Worm (Caenorhabditis elegans) whole organism, L2 larva: ENCODE measurements around the gene cri-3.

Source experiments
- C34F6.9 ChIP-seq: fragments of 150-350 bp; optimal IDR thresholded peaks from 2 replicates; lab custom pipeline; 2014; ENCODE audit warnings: missing biosample characterization, missing genetic modification characterization
- F13H6.1 ChIP-seq: sonication (generic microtip); optimal IDR thresholded peaks from 2 replicates; lab custom pipeline; 2016; ENCODE audit warnings: missing genetic modification characterization, missing compliant biosample characterization
- R02D3.7 ChIP-seq: fragments of 150-350 bp; optimal IDR thresholded peaks from 2 replicates; lab custom pipeline; 2014; ENCODE audit warnings: missing biosample characterization, missing genetic modification characterization
- Y55F3AM.14 ChIP-seq: fragments of 200-800 bp; sonication (Bioruptor generic); optimal IDR thresholded peaks from 2 replicates; lab custom pipeline; 2018; ENCODE audit warnings: mild to moderate bottlenecking, missing genetic modification characterization, missing compliant biosample characterization
- alr-1 ChIP-seq: fragments of 150-350 bp; optimal IDR thresholded peaks from 2 replicates; lab custom pipeline; 2014; ENCODE audit warnings: missing biosample characterization, missing genetic modification characterization
- aly-2 ChIP-seq: fragments of 150-350 bp; optimal IDR thresholded peaks from 2 replicates; lab custom pipeline; 2014; ENCODE audit warnings: missing biosample characterization, missing genetic modification characterization
- ama-1 ChIP-seq: fragments of 150-350 bp; optimal IDR thresholded peaks from 2 replicates; lab custom pipeline; 2018; ENCODE audit warnings: inconsistent platforms
- ceh-16 ChIP-seq: fragments of 150-350 bp; optimal IDR thresholded peaks from 2 replicates; lab custom pipeline; 2014; ENCODE audit warnings: missing biosample characterization, missing genetic modification characterization
- ceh-82 ChIP-seq: fragments of 150-350 bp; optimal IDR thresholded peaks from 2 replicates; lab custom pipeline; 2014; ENCODE audit warnings: missing biosample characterization, missing genetic modification characterization
- crh-2 ChIP-seq: sonication (generic microtip); optimal IDR thresholded peaks from 2 replicates; lab custom pipeline; 2017; ENCODE audit warnings: missing biosample characterization, missing genetic modification characterization
- dmd-4 ChIP-seq: sonication (generic microtip); optimal IDR thresholded peaks from 2 replicates; lab custom pipeline; 2017; ENCODE audit warnings: missing biosample characterization, missing genetic modification characterization
- egl-27 ChIP-seq: sonication (generic microtip); optimal IDR thresholded peaks from 3 replicates; lab custom pipeline; 2017; ENCODE audit warnings: missing biosample characterization, missing genetic modification reagents, missing genetic modification characterization
- elt-1 ChIP-seq: fragments of 150-350 bp; optimal IDR thresholded peaks from 2 replicates; lab custom pipeline; 2014; ENCODE audit warnings: missing biosample characterization, missing genetic modification characterization
- gmeb-1 ChIP-seq: fragments of 150-350 bp; optimal IDR thresholded peaks from 2 replicates; lab custom pipeline; 2014; ENCODE audit warnings: missing biosample characterization, missing genetic modification characterization
- lin-13 ChIP-seq: fragments of 150-350 bp; optimal IDR thresholded peaks from 2 replicates; lab custom pipeline; 2014; ENCODE audit warnings: missing biosample characterization, missing genetic modification reagents, missing genetic modification characterization
- lin-39 ChIP-seq: fragments of 150-350 bp; optimal IDR thresholded peaks from 2 replicates; lab custom pipeline; 2014; ENCODE audit warnings: missing biosample characterization, missing genetic modification reagents, missing genetic modification characterization
- lsy-2 ChIP-seq, 2 experiments: fragments of 150-350 bp in 1 of 2; sonication (generic microtip) in 1 of 2; optimal IDR thresholded peaks; 2 replicates each; lab custom pipeline; 2014 to 2017; ENCODE audit warnings: missing biosample characterization in 2 of 2, missing genetic modification characterization in 2 of 2
- mab-5 ChIP-seq: fragments of 150-350 bp; optimal IDR thresholded peaks from 2 replicates; lab custom pipeline; 2014; ENCODE audit warnings: missing biosample characterization, missing genetic modification characterization
- mbf-1 ChIP-seq: sonication (generic microtip); optimal IDR thresholded peaks from 2 replicates; lab custom pipeline; 2017; ENCODE audit warnings: missing biosample characterization, missing genetic modification characterization
- mdl-1 ChIP-seq, 2 experiments: fragments of 150-350 bp in 1 of 2; sonication (generic microtip) in 1 of 2; optimal IDR thresholded peaks; 2 replicates each; lab custom pipeline; 2017; ENCODE audit warnings: missing biosample characterization in 2 of 2, missing genetic modification characterization in 2 of 2
- nhr-10 ChIP-seq: sonication (generic microtip); optimal IDR thresholded peaks from 2 replicates; lab custom pipeline; 2017; ENCODE audit warnings: missing biosample characterization, missing genetic modification characterization
- nhr-11 ChIP-seq: fragments of 150-350 bp; optimal IDR thresholded peaks from 2 replicates; lab custom pipeline; 2014; ENCODE audit warnings: missing biosample characterization, missing genetic modification characterization
- nhr-12 ChIP-seq: fragments of 150-350 bp; optimal IDR thresholded peaks from 2 replicates; lab custom pipeline; 2014; ENCODE audit warnings: missing biosample characterization, missing genetic modification characterization
- nhr-129 ChIP-seq: fragments of 150-350 bp; optimal IDR thresholded peaks from 2 replicates; lab custom pipeline; 2014; ENCODE audit warnings: missing biosample characterization, missing genetic modification characterization
- nhr-21 ChIP-seq: fragments of 150-350 bp; optimal IDR thresholded peaks from 2 replicates; lab custom pipeline; 2014; ENCODE audit warnings: missing biosample characterization, missing genetic modification characterization
- nhr-23 ChIP-seq: fragments of 150-350 bp; optimal IDR thresholded peaks from 2 replicates; lab custom pipeline; 2014; ENCODE audit warnings: missing biosample characterization, missing genetic modification reagents, missing genetic modification characterization
- nhr-237 ChIP-seq: fragments of 150-350 bp; optimal IDR thresholded peaks from 2 replicates; lab custom pipeline; 2014; ENCODE audit warnings: missing biosample characterization, missing genetic modification characterization
- nhr-6 ChIP-seq: fragments of 150-350 bp; optimal IDR thresholded peaks from 2 replicates; lab custom pipeline; 2014; ENCODE audit warnings: missing biosample characterization, missing genetic modification characterization
- nhr-77 ChIP-seq: fragments of 150-350 bp; optimal IDR thresholded peaks from 2 replicates; lab custom pipeline; 2014; ENCODE audit warnings: missing biosample characterization, missing genetic modification characterization
- peb-1 ChIP-seq: fragments of 150-350 bp; optimal IDR thresholded peaks from 2 replicates; lab custom pipeline; 2014; ENCODE audit warnings: missing biosample characterization, missing genetic modification characterization
- skn-1 ChIP-seq: sonication (generic microtip); optimal IDR thresholded peaks from 2 replicates; lab custom pipeline; 2017; ENCODE audit warnings: missing biosample characterization, missing genetic modification characterization
- sma-3 ChIP-seq: sonication (generic microtip); optimal IDR thresholded peaks from 2 replicates; lab custom pipeline; 2016; ENCODE audit warnings: missing genetic modification reagents, missing genetic modification characterization, missing compliant biosample characterization
- sma-9 ChIP-seq, 2 experiments: fragments of 150-350 bp in 1 of 2; sonication (generic microtip) in 1 of 2; optimal IDR thresholded peaks; 2 replicates each; lab custom pipeline; 2014 to 2016; ENCODE audit warnings: missing genetic modification characterization in 2 of 2, mild to moderate bottlenecking in 1 of 2, missing biosample characterization in 1 of 2, missing compliant biosample characterization in 1 of 2, missing genetic modification reagents in 1 of 2, moderate library complexity in 1 of 2
- unc-39 ChIP-seq: fragments of 150-350 bp; optimal IDR thresholded peaks from 2 replicates; lab custom pipeline; 2014; ENCODE audit warnings: missing biosample characterization, missing genetic modification characterization
- unc-55 ChIP-seq: fragments of 150-350 bp; sonication (generic microtip); optimal IDR thresholded peaks from 3 replicates; lab custom pipeline; 2014; ENCODE audit warnings: missing biosample characterization, missing genetic modification reagents, missing genetic modification characterization
- unc-62 ChIP-seq: fragments of 150-350 bp; optimal IDR thresholded peaks from 2 replicates; lab custom pipeline; 2014; ENCODE audit warnings: missing biosample characterization, missing genetic modification reagents, missing genetic modification characterization
- ztf-1 ChIP-seq: fragments of 200-800 bp; sonication (Bioruptor generic); conservative IDR thresholded peaks from 2 replicates; pipeline ENCODE4 v1.3.6; 2022; ENCODE audit warnings: missing genetic modification characterization, missing compliant biosample characterization
- ztf-11 ChIP-seq: sonication (generic microtip); optimal IDR thresholded peaks from 2 replicates; lab custom pipeline; 2017; ENCODE audit warnings: missing biosample characterization, missing genetic modification characterization
- ztf-4 ChIP-seq: fragments of 150-350 bp; optimal IDR thresholded peaks from 2 replicates; lab custom pipeline; 2014; ENCODE audit warnings: missing biosample characterization, missing genetic modification characterization

Gene cri-3

DNA sequence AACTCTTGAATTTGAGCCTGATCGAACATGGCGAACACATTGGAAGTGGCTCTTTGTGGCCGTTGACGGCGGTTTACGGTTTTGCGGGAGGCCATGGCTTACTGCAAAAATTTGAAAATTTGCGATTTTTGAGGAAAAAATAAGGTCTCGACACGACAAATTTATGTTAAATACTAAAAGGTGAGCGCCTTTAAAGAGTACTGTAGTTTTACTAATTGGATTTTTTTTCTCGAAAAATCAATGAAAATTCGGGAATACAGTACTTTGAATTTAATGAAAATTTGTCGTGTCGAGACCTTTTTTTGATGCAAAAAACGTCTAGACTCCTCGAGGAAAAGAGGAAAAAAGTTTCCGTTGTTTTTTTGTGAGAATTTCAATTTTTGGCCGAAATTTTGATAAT, 2.5 kb upstream of the cri-3 start, which contains the start of gene mlc-4:
Gene mlc-4, minus strand, starts transcription at position 101 of the 400 bp plus-strand sequence.
- no peak for TF ChIP-seq nhr-6 (tag; lab: Kevin White, UChicago)
- no peak for TF ChIP-seq Y55F3AM.14 (GFP tag; lab: Kevin White, UChicago)
- no peak for TF ChIP-seq elt-1 (tag; lab: Kevin White, UChicago)
- TF ChIP-seq ztf-11 (tag; lab: Kevin White, UChicago), result no peak
- TF ChIP-seq nhr-129, result no peak
- TF ChIP-seq nhr-23 (tag; lab: Kevin White, UChicago), result no peak
- no peak for TF ChIP-seq mbf-1
- no peak for TF ChIP-seq sma-9 (GFP tag; optimal IDR thresholded peaks at IDR 0.05; lab: Kevin White, UChicago)
- no peak for TF ChIP-seq sma-9 (tag; optimal IDR thresholded peaks at IDR 0.05; lab: Kevin White, UChicago)
- no peak for TF ChIP-seq nhr-77 (tag; lab: Kevin White, UChicago)
- TF ChIP-seq nhr-12 (tag; lab: Kevin White, UChicago), result no peak

DNA sequence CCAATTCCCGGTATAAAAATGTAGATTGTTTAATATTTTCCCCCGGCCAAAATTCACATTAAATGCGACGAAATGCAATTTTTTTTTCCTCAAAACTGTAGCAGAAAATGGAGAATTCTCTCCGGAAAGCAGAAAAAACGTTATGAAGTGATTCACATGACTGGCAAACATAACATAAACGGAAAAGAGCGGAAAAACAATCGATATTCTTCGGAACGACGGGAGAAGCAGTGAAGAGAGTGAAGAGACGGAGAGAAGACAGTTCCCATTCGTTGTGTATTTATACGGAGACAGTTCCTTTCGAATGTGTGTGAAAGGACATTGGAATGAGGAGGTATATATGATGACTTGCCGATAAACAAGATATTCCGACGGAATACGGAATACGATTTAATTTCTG, 1.0 kb upstream of the cri-3 start:
- TF ChIP-seq lsy-2 (tag; optimal IDR thresholded peaks at IDR 0.05; lab: Kevin White, UChicago) (no peak), unc-62 (GFP tag; lab: Kevin White, UChicago) (no peak), mab-5 (tag; lab: Kevin White, UChicago) (no peak), lin-13 (GFP tag; lab: Kevin White, UChicago) (no peak), mbf-1 (no peak), lin-39 (tag; lab: Kevin White, UChicago) (no peak), nhr-12 (tag; lab: Kevin White, UChicago) (no peak), egl-27 (tag; lab: Kevin White, UChicago) (no peak), sma-3 (GFP tag; lab: Kevin White, UChicago) (no peak), ceh-82 (tag; lab: Kevin White, UChicago) (no peak), alr-1 (no peak), nhr-21 (tag; lab: Kevin White, UChicago) (no peak), unc-39 (tag; lab: Kevin White, UChicago) (no peak), ama-1 (lab: Kevin White, UChicago) (no peak), crh-2 (tag; lab: Kevin White, UChicago) (no peak), dmd-4 (tag; lab: Kevin White, UChicago) (no peak), C34F6.9 (no peak)

DNA sequence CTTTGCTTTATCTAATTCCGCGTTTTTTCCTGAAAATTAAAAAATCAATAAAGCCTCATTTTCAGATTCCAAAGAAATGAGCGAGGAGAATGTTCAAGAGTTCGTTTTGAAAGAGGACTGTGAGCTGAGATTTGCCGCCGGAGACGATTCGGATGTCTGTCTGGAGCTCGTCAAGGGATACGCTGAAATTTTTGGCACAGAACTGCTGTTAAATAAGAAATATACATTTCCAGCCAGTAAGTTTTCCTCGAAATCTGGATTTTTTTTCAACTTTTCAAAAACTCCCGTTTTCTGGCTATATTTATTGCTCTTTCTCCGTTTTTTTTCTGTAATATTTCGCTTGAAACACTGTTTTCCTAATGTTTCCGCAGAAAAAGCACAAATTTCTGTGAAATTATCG, 1.5 kb downstream of the cri-3 start, which contains the start of gene clpf-1:
Gene clpf-1, plus strand, starts transcription at position 66 of the 400 bp plus-strand sequence.
- TF ChIP-seq R02D3.7, result no peak
- TF ChIP-seq ztf-4, result peak; percentile 7
- no peak for TF ChIP-seq C34F6.9
- no peak for TF ChIP-seq elt-1 (tag; lab: Kevin White, UChicago)
- TF ChIP-seq nhr-10 (tag; lab: Kevin White, UChicago), result no peak
- TF ChIP-seq mbf-1, result no peak
- peak; percentile 21 for TF ChIP-seq lin-13 (GFP tag; lab: Kevin White, UChicago)

DNA sequence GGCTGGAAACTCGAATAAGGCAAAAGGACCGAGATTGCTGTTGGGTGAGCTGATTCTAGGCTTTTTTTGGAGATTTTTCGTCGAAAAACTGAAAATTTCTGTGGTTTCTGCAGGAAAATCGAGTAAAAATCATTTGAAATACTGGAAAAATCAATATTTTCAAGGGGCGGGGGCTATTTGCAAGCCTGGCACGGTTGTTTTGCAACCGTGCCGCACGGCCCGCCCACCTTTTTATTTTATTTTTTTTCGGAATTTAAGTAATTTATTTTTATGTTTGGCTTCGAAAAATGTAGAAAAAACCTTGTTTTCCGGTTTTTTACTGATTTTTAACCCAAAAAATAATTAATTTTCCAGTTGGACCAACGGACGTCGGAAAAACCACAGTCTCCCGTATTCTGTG, 2.3 kb downstream of the cri-3 start:
- TF ChIP-seq unc-55 (GFP tag; lab: Kevin White, UChicago) (peak; percentile 31), F13H6.1 (tag; lab: Kevin White, UChicago) (no peak), ztf-1 (GFP tag; lab: Robert Waterston, UW) (no peak), nhr-77 (tag; lab: Kevin White, UChicago) (no peak), crh-2 (tag; lab: Kevin White, UChicago) (no peak), nhr-10 (tag; lab: Kevin White, UChicago) (no peak)

DNA sequence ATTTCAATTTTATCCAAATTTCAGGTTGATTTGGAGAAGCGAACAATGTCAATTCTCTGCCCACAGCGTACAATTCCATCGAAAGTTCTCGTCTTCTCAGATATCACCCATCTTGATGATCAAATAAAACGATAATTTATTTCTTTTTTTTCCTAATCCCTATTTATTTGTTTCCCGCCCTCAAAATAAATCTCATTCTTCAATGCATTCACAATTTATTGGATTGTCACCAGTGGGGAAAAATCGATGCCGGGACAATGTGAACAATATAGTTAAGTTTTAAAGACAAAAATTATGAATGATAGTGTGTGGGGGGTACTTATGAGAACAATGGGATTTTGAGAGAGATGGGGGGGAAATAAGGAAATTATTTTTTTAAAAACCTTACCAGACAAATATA, 4.3 kb downstream of the cri-3 start:
- TF ChIP-seq ztf-4 (no peak), mdl-1 (tag; optimal IDR thresholded peaks at IDR 0.05; lab: Kevin White, UChicago) (no peak), ceh-82 (tag; lab: Kevin White, UChicago) (no peak), lin-39 (tag; lab: Kevin White, UChicago) (no peak)
- TF ChIP-seq, all 48 proteins: peak for 0

DNA sequence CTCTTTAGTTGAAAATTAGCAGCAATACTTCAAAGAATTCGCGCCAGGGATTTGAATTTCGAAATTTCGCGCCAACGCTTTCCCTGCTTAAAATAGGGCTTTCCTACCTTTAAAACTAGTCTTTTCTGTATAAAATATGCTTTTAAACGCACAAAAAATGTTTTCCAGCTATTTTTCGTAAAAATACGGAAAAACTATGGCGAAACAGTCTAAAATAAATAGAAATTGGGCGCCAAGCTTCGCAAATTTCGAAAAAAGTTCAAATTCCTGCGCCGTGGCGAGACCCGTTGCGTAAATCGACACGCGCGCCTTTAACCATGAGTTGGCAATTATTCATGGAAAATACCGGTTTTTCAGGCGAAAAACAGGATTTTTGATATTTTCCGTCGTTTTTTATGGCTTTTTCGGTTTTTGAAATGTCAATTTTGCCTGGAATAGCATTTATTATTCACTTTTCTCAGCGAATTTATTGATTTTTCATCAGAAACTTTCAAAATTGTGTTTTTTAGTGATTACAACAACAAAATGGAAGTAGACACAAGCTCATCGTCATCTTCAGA, 8.3 kb downstream of the cri-3 start, which contains the start of the genes npp-9 and F59A2.5:
Gene npp-9, minus strand, starts transcription at position 126 of the 560 bp plus-strand sequence.
Gene F59A2.5, plus strand, starts transcription at position 510 of the 560 bp plus-strand sequence.
- TF ChIP-seq sma-3 (GFP tag; lab: Kevin White, UChicago) (no peak), egl-27 (tag; lab: Kevin White, UChicago) (no peak), lin-39 (tag; lab: Kevin White, UChicago) (no peak), nhr-12 (tag; lab: Kevin White, UChicago) (no peak), ztf-11 (tag; lab: Kevin White, UChicago) (no peak), C34F6.9 (peak; percentile 60), peb-1 (tag; lab: Kevin White, UChicago) (no peak), aly-2 (tag; lab: Kevin White, UChicago) (no peak), ztf-4 (no peak), nhr-11 (no peak), skn-1 (tag; lab: Kevin White, UChicago) (no peak), nhr-77 (tag; lab: Kevin White, UChicago) (no peak), Y55F3AM.14 (GFP tag; lab: Kevin White, UChicago) (no peak), gmeb-1 (tag; lab: Kevin White, UChicago) (peak; percentile 52), unc-55 (GFP tag; lab: Kevin White, UChicago) (peak; percentile 71), R02D3.7 (peak; percentile 80), mbf-1 (no peak), ceh-16 (tag; lab: Kevin White, UChicago) (no peak), elt-1 (tag; lab: Kevin White, UChicago) (no peak), alr-1 (no peak), nhr-237 (tag; lab: Kevin White, UChicago) (no peak), lsy-2 (tag; optimal IDR thresholded peaks at IDR 0.05; lab: Kevin White, UChicago) (peak in 1 of 2 experiments; percentile 73), ceh-82 (tag; lab: Kevin White, UChicago) (no peak), mdl-1 (tag; optimal IDR thresholded peaks at IDR 0.05; lab: Kevin White, UChicago) (no peak), F13H6.1 (tag; lab: Kevin White, UChicago) (peak; percentile 26), crh-2 (tag; lab: Kevin White, UChicago) (peak; percentile 91)
